Worm (Caenorhabditis elegans): ENCODE measurements around the gene F44E7.4.

Gene F44E7.4

DNA sequence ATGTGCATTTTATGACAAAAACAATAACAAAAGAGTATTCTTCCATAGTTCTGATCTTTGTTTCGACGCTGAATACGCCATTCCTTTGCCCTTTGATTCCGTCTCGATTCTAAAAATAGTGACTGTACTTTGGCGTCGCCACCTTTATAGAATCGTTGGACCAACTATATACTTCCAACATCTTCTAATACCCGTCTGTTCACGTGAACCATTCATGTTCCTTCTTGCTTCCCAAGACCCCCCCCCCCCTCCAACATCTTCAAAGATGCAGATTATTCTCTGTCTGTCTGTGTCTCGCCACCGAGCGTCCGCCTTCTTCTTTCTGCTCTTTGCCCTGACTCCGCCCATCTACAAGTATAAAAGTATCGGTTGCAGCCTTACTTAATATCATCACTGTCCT, 6.8 kb downstream of the F44E7.4 start:
- TF ChIP-seq xbp-1 (tag; optimal IDR thresholded peaks at IDR 0.05) = no peak
- TF ChIP-seq egl-13 (tag; optimal IDR thresholded peaks at IDR 0.05) = no peak
- TF ChIP-seq ceh-88 (GFP tag; IDR thresholded peaks at IDR 0.05) = no peak
- peak; percentile 25 for TF ChIP-seq lin-14 (GFP tag; optimal IDR thresholded peaks at IDR 0.05)
- peak; percentile 74 for TF ChIP-seq nhr-85 (tag)
- TF ChIP-seq ceh-90 (tag; optimal IDR thresholded peaks at IDR 0.05) = no peak
- peak; percentile 49 for TF ChIP-seq nhr-19 (GFP tag; conservative IDR thresholded peaks at IDR 0.05)
- no peak for TF ChIP-seq sptf-1 (tag; optimal IDR thresholded peaks at IDR 0.05)
- no peak for TF ChIP-seq swsn-7 (tag; optimal IDR thresholded peaks at IDR 0.05)
- TF ChIP-seq jun-1 (tag; optimal IDR thresholded peaks at IDR 0.05) = no peak
- no peak for TF ChIP-seq grh-1 (GFP tag; IDR thresholded peaks at IDR 0.05)
- no peak for TF ChIP-seq zag-1 (tag; optimal IDR thresholded peaks at IDR 0.05)
- no peak for TF ChIP-seq skn-1 (tag; optimal IDR thresholded peaks at IDR 0.05)
- no peak for TF ChIP-seq ztf-11 (tag; optimal IDR thresholded peaks at IDR 0.05)
- TF ChIP-seq elt-3 (tag; optimal IDR thresholded peaks at IDR 0.05) = no peak
- no peak for TF ChIP-seq unc-98 (GFP tag; IDR thresholded peaks at IDR 0.05)

DNA sequence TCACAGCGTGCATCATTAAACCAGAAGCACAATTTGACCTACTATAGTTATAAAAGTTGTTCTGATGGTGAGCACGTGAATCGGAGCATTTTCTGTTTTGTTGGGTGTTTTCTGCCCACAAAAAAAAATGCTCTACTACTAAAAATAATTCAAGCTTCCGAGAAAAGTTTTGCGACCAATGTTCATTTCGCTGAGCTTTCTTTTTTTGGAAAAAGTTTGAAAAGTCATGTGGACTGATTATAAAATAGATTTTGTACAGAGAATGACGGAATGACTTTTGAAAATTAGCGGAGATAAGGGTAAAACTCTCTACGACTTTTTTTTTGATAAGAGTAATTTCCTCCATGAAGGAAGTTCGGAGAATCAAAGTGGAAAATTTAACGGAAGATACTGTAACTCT, 7.3 kb downstream of the F44E7.4 start:
- TF ChIP-seq lsy-2 (tag; optimal IDR thresholded peaks at IDR 0.05) = no peak
- no peak for TF ChIP-seq swsn-7 (tag; optimal IDR thresholded peaks at IDR 0.05)
- no peak for TF ChIP-seq nhr-28 (tag; optimal IDR thresholded peaks at IDR 0.05)
- peak; percentile 76 for TF ChIP-seq elt-2 (tag; optimal IDR thresholded peaks at IDR 0.05)
- TF ChIP-seq mab-9 (GFP tag; IDR thresholded peaks at IDR 0.05) = no peak
- TF ChIP-seq F16B12.6 (tag; optimal IDR thresholded peaks at IDR 0.05) = no peak
- TF ChIP-seq fkh-8 (tag; optimal IDR thresholded peaks at IDR 0.05) = peak; percentile 67
- 0 out of 2 replicates have a peak, but pooled peaks have one; percentile 3 for TF ChIP-seq nhr-19 (GFP tag; conservative IDR thresholded peaks at IDR 0.05)
- no peak for TF ChIP-seq nhr-237 (tag; optimal IDR thresholded peaks at IDR 0.05)
- no peak for TF ChIP-seq pqm-1 (tag; optimal IDR thresholded peaks at IDR 0.05)
- TF ChIP-seq ces-1 (GFP tag; optimal IDR thresholded peaks at IDR 0.05) = no peak
- peak; percentile 58 for TF ChIP-seq nhr-71 (tag; optimal IDR thresholded peaks at IDR 0.05)
- TF ChIP-seq nhr-77 (tag; optimal IDR thresholded peaks at IDR 0.05) = no peak
- TF ChIP-seq ztf-4 (tag; optimal IDR thresholded peaks at IDR 0.05) = no peak
- no peak for TF ChIP-seq fos-1 (tag; optimal IDR thresholded peaks at IDR 0.05)
- no peak for TF ChIP-seq hpl-2 (GFP tag; optimal IDR thresholded peaks at IDR 0.05)
- TF ChIP-seq fkh-10 (GFP tag; optimal IDR thresholded peaks at IDR 0.05) = no peak
- TF ChIP-seq sox-4 (tag; optimal IDR thresholded peaks at IDR 0.05) = peak; percentile 57
- no peak for TF ChIP-seq skn-1 (tag; optimal IDR thresholded peaks at IDR 0.05)
- TF ChIP-seq unc-98 (GFP tag; IDR thresholded peaks at IDR 0.05) = no peak
- no peak for TF ChIP-seq zip-4 (GFP tag; optimal IDR thresholded peaks at IDR 0.05)
- TF ChIP-seq C34B4.2 (tag; optimal IDR thresholded peaks at IDR 0.05) = no peak
- TF ChIP-seq ceh-82 (tag; optimal IDR thresholded peaks at IDR 0.05) = no peak
- TF ChIP-seq sup-37 (GFP tag; optimal IDR thresholded peaks at IDR 0.05) = no peak
- TF ChIP-seq zag-1 (tag; optimal IDR thresholded peaks at IDR 0.05) = no peak
- no peak for TF ChIP-seq unc-62 (GFP tag; optimal IDR thresholded peaks at IDR 0.05)
- no peak for TF ChIP-seq hlh-17 (GFP tag; optimal IDR thresholded peaks at IDR 0.05; ENCODE audit: borderline replicate concordance)
- TF ChIP-seq nhr-12 (tag; optimal IDR thresholded peaks at IDR 0.05) = no peak
- no peak for TF ChIP-seq irx-1 (tag; optimal IDR thresholded peaks at IDR 0.05)
- no peak for TF ChIP-seq dsc-1 (tag; optimal IDR thresholded peaks at IDR 0.05)
- TF ChIP-seq lin-35 (GFP tag; optimal IDR thresholded peaks at IDR 0.05) = no peak
- TF ChIP-seq jun-1 (tag; optimal IDR thresholded peaks at IDR 0.05) = no peak
- no peak for TF ChIP-seq rnt-1 (tag; optimal IDR thresholded peaks at IDR 0.05)
- no peak for TF ChIP-seq C04F5.9 (tag; optimal IDR thresholded peaks at IDR 0.05)
- no peak for TF ChIP-seq sptf-1 (tag; optimal IDR thresholded peaks at IDR 0.05)
- TF ChIP-seq lir-3 (tag; optimal IDR thresholded peaks at IDR 0.05; ENCODE audit: poor library complexity) = no peak
- TF ChIP-seq lin-39 (tag; optimal IDR thresholded peaks at IDR 0.05) = no peak
- TF ChIP-seq lin-14 (GFP tag; optimal IDR thresholded peaks at IDR 0.05) = peak; percentile 23
- no peak for TF ChIP-seq aha-1 (tag; optimal IDR thresholded peaks at IDR 0.05)
- no peak for TF ChIP-seq pax-3 (tag; optimal IDR thresholded peaks at IDR 0.05)
- peak; percentile 39 for TF ChIP-seq nhr-47 (tag; optimal IDR thresholded peaks at IDR 0.05)
- TF ChIP-seq ztf-11 (tag; optimal IDR thresholded peaks at IDR 0.05) = no peak
- TF ChIP-seq egl-13 (tag; optimal IDR thresholded peaks at IDR 0.05) = no peak
- TF ChIP-seq pag-3 (tag; optimal IDR thresholded peaks at IDR 0.05; ENCODE audit: borderline replicate concordance, insufficient read depth) = no peak

All from whole organism, L1 larva.